Worm (Caenorhabditis elegans) whole organism, L1 larva: Measurements from ENCODE around the gene Y77E11A.12.

ENCODE experiments used
- egl-27 ChIP-seq, 2 experiments: fragments of 150-350 bp in 1 of 2; sonication (generic microtip); optimal IDR thresholded peaks; 3 replicates each; lab custom pipeline; 2017 to 2018; ENCODE audit warnings: missing biosample characterization in 2 of 2, missing genetic modification characterization in 2 of 2, missing genetic modification reagents in 2 of 2
- fos-1 ChIP-seq: fragments of 150-350 bp; optimal IDR thresholded peaks from 2 replicates; lab custom pipeline; 2014; ENCODE audit warnings: missing biosample characterization, missing genetic modification characterization
- snpc-4 ChIP-seq: fragments of 150-350 bp; optimal IDR thresholded peaks from 2 replicates; lab custom pipeline; 2014; ENCODE audit warnings: missing biosample characterization, missing genetic modification characterization
- unc-62 ChIP-seq: fragments of 150-350 bp; optimal IDR thresholded peaks from 2 replicates; lab custom pipeline; 2014; ENCODE audit warnings: missing biosample characterization, missing genetic modification reagents, missing genetic modification characterization
- xbp-1 ChIP-seq: sonication (generic microtip); optimal IDR thresholded peaks from 2 replicates; lab custom pipeline; 2016; ENCODE audit warnings: missing genetic modification characterization, missing compliant biosample characterization
- zag-1 ChIP-seq: fragments of 150-350 bp; optimal IDR thresholded peaks from 2 replicates; lab custom pipeline; 2014; ENCODE audit warnings: missing biosample characterization, missing genetic modification characterization

Y77E11A.12 gene

ce11 chrIV:1419795-1420509 is 55.0 kb downstream of the Y77E11A.12 start, which contains the start of gene Y77E11A.7 (continued):
- TF ChIP-seq egl-27 (tag; optimal IDR thresholded peaks at IDR 0.05; lab: Kevin White, UChicago), result peak; percentile 57 to 68
- peak; percentile 31 for TF ChIP-seq zag-1 (tag; lab: Kevin White, UChicago)
- no peak for TF ChIP-seq unc-62
- TF ChIP-seq fos-1 (tag; lab: Kevin White, UChicago), result peak; percentile 70
- peak; percentile 83 for TF ChIP-seq snpc-4 (tag; lab: Kevin White, UChicago)
- TF ChIP-seq xbp-1, result peak; percentile 84
